Worm (Caenorhabditis elegans) whole organism, young adult: ENCODE measurements around the gene yars-2.

Experiments used
- B0019.2 ChIP-seq: fragments of 200-800 bp; sonication (Bioruptor generic); conservative IDR thresholded peaks from 2 replicates; pipeline ENCODE4 v1.3.6; 2022; ENCODE audit warnings: missing genetic modification reagents, missing genetic modification characterization, missing compliant biosample characterization
- C06A6.2 ChIP-seq: fragments of 200-800 bp; sonication (Bioruptor generic); conservative IDR thresholded peaks from 2 replicates; pipeline ENCODE4 v1.3.6; 2022; ENCODE audit warnings: missing genetic modification characterization, missing compliant biosample characterization
- aptf-2 ChIP-seq: fragments of 200-800 bp; sonication (Bioruptor generic); conservative IDR thresholded peaks from 2 replicates; pipeline ENCODE4 v1.3.6; 2022; ENCODE audit warnings: missing genetic modification reagents, missing genetic modification characterization, missing compliant biosample characterization
- bed-2 ChIP-seq: fragments of 200-800 bp; sonication (Bioruptor generic); IDR thresholded peaks from 2 replicates; pipeline ENCODE4 v1.3.6; 2022; ENCODE audit warnings: missing genetic modification reagents, missing genetic modification characterization, missing compliant biosample characterization
- ceh-100 ChIP-seq: fragments of 200-800 bp; sonication (Bioruptor generic); IDR thresholded peaks from 2 replicates; pipeline ENCODE4 v1.3.6; 2022; ENCODE audit warnings: missing genetic modification reagents, missing genetic modification characterization, missing compliant biosample characterization
- ceh-91 ChIP-seq: fragments of 200-800 bp; sonication (Bioruptor generic); IDR thresholded peaks from 2 replicates; pipeline ENCODE4 v1.3.6; 2022; ENCODE audit warnings: missing genetic modification reagents, missing genetic modification characterization, missing compliant biosample characterization
- let-607 ChIP-seq, 2 experiments: fragments of 200-800 bp in 1 of 2; sonication (Bioruptor generic) in 1 of 2; sonication (generic microtip) in 1 of 2; optimal IDR thresholded peaks; 2 replicates each; lab custom pipeline; 2016 to 2018; ENCODE audit warnings: mild to moderate bottlenecking in 2 of 2, missing compliant biosample characterization in 2 of 2, missing genetic modification characterization in 2 of 2, moderate library complexity in 2 of 2, missing genotype in 1 of 2
- lir-1 ChIP-seq: fragments of 200-800 bp; sonication (Bioruptor generic); conservative IDR thresholded peaks from 2 replicates; pipeline ENCODE4 v1.3.6; 2022; ENCODE audit warnings: missing genetic modification reagents, missing genetic modification characterization, missing compliant biosample characterization
- mes-4 ChIP-seq: sonication (generic microtip); optimal IDR thresholded peaks from 2 replicates; lab custom pipeline; 2016; ENCODE audit warnings: missing genotype, missing genetic modification characterization, missing compliant biosample characterization
- tlf-1 ChIP-seq: fragments of 200-800 bp; sonication (Bioruptor generic); optimal IDR thresholded peaks from 2 replicates; lab custom pipeline; 2018; ENCODE audit warnings: mild to moderate bottlenecking, missing genetic modification characterization, missing compliant biosample characterization
- unc-62 ChIP-seq: fragments of 150-350 bp; optimal IDR thresholded peaks from 2 replicates; lab custom pipeline; 2014; ENCODE audit warnings: missing biosample characterization, missing genetic modification reagents, missing genetic modification characterization
- ztf-18 ChIP-seq: sonication (generic microtip); optimal IDR thresholded peaks from 2 replicates; lab custom pipeline; 2016; ENCODE audit warnings: missing genotype, mild to moderate bottlenecking, missing genetic modification characterization, missing compliant biosample characterization

- no peak for TF ChIP-seq bed-2 (GFP tag; lab: Robert Waterston, UW)
- TF ChIP-seq B0019.2 (GFP tag; lab: Robert Waterston, UW) = no peak
- no peak for TF ChIP-seq aptf-2 (GFP tag; lab: Robert Waterston, UW)
- TF ChIP-seq tlf-1 (GFP tag; lab: Kevin White, UChicago) = no peak
- no peak for TF ChIP-seq unc-62 (GFP tag; lab: Kevin White, UChicago)
- no peak for TF ChIP-seq let-607 (tag; optimal IDR thresholded peaks at IDR 0.05; lab: Kevin White, UChicago)
- TF ChIP-seq ceh-91 = no peak
- no peak for TF ChIP-seq mes-4 (tag; lab: Kevin White, UChicago)
- peak; percentile 70 for TF ChIP-seq ztf-18 (tag; lab: Kevin White, UChicago)
- TF ChIP-seq ceh-100 (GFP tag; lab: Robert Waterston, UW) = 0 out of 2 replicates have a peak, but pooled peaks have one; percentile 32
- TF ChIP-seq C06A6.2 (GFP tag; lab: Robert Waterston, UW) = no peak
- TF ChIP-seq lir-1 (GFP tag; lab: Robert Waterston, UW) = no peak
Observed at ce11 chrIV:4744167-4744566, 31.7 kb upstream of the yars-2 start, which contains the start of gene hoe-1.
